Worm (Caenorhabditis elegans) whole organism, young adult: Measurements from ENCODE around the gene tsp-9.

Experiments
- B0019.2 ChIP-seq: fragments of 200-800 bp; sonication (Bioruptor generic); conservative IDR thresholded peaks from 2 replicates; pipeline ENCODE4 v1.3.6; 2022; ENCODE audit warnings: missing genetic modification reagents, missing genetic modification characterization, missing compliant biosample characterization
- B0336.3 ChIP-seq: fragments of 200-800 bp; sonication (Bioruptor generic); IDR thresholded peaks from 2 replicates; pipeline ENCODE4 v1.3.6; 2022; ENCODE audit warnings: missing genetic modification characterization, missing compliant biosample characterization
- C06A6.2 ChIP-seq: fragments of 200-800 bp; sonication (Bioruptor generic); conservative IDR thresholded peaks from 2 replicates; pipeline ENCODE4 v1.3.6; 2022; ENCODE audit warnings: missing genetic modification characterization, missing compliant biosample characterization
- F23B12.7 ChIP-seq: sonication (generic microtip); optimal IDR thresholded peaks from 2 replicates; lab custom pipeline; 2017; ENCODE audit warnings: missing genetic modification characterization, mild to moderate bottlenecking, missing compliant biosample characterization, antibody characterized with exemption, moderate library complexity; ENCODE audit not compliant: insufficient read depth
- F49E8.2 ChIP-seq: sonication (generic microtip); optimal IDR thresholded peaks from 3 replicates; lab custom pipeline; 2017; ENCODE audit warnings: missing genetic modification characterization, mild to moderate bottlenecking, missing compliant biosample characterization, antibody characterized with exemption, moderate library complexity; ENCODE audit not compliant: insufficient read depth
- F52B5.7 ChIP-seq: sonication (generic microtip); optimal IDR thresholded peaks from 2 replicates; lab custom pipeline; 2016; ENCODE audit warnings: mild to moderate bottlenecking, missing genetic modification characterization, missing compliant biosample characterization
- F57C9.4 ChIP-seq: sonication (generic microtip); optimal IDR thresholded peaks from 2 replicates; lab custom pipeline; 2017; ENCODE audit warnings: mild to moderate bottlenecking, missing genetic modification characterization, missing compliant biosample characterization
- T26A5.8 ChIP-seq: sonication (generic microtip); optimal IDR thresholded peaks from 2 replicates; lab custom pipeline; 2016; ENCODE audit warnings: missing genetic modification characterization, missing compliant biosample characterization
- Y53G8AR.9 ChIP-seq: fragments of 200-800 bp; sonication (Bioruptor generic); conservative IDR thresholded peaks from 2 replicates; pipeline ENCODE4 v1.3.6; 2022; ENCODE audit warnings: missing genetic modification reagents, missing genetic modification characterization, missing compliant biosample characterization
- Y67H2A.10 ChIP-seq: fragments of 200-800 bp; sonication (Bioruptor generic); conservative IDR thresholded peaks from 2 replicates; pipeline ENCODE4 v1.3.6; 2022; ENCODE audit warnings: missing genetic modification reagents, missing genetic modification characterization, missing compliant biosample characterization
- bed-1 ChIP-seq: fragments of 200-800 bp; sonication (Bioruptor generic); IDR thresholded peaks from 2 replicates; pipeline ENCODE4 v1.3.6; 2022; ENCODE audit warnings: missing genetic modification reagents, missing genetic modification characterization, missing compliant biosample characterization
- bed-2 ChIP-seq: fragments of 200-800 bp; sonication (Bioruptor generic); IDR thresholded peaks from 2 replicates; pipeline ENCODE4 v1.3.6; 2022; ENCODE audit warnings: missing genetic modification reagents, missing genetic modification characterization, missing compliant biosample characterization
- ccch-3 ChIP-seq: fragments of 200-800 bp; sonication (Bioruptor generic); optimal IDR thresholded peaks from 2 replicates; lab custom pipeline; 2018; ENCODE audit warnings: mild to moderate bottlenecking, missing genetic modification characterization, missing compliant biosample characterization
- cebp-2 ChIP-seq: fragments of 200-800 bp; sonication (Bioruptor generic); IDR thresholded peaks from 2 replicates; pipeline ENCODE4 v1.3.6; 2022; ENCODE audit warnings: missing genetic modification characterization, missing compliant biosample characterization
- ceh-27 ChIP-seq: fragments of 200-800 bp; sonication (Bioruptor generic); optimal IDR thresholded peaks from 2 replicates; lab custom pipeline; 2018; ENCODE audit warnings: mild to moderate bottlenecking, missing genetic modification characterization, moderate library complexity, missing compliant biosample characterization
- die-1 ChIP-seq: sonication (generic microtip); optimal IDR thresholded peaks from 2 replicates; lab custom pipeline; 2016; ENCODE audit warnings: missing genotype, mild to moderate bottlenecking, missing genetic modification characterization, missing compliant biosample characterization
- dpl-1 ChIP-seq: fragments of 150-350 bp; optimal IDR thresholded peaks from 2 replicates; lab custom pipeline; 2014; ENCODE audit warnings: missing biosample characterization, missing genetic modification reagents, missing genetic modification characterization
- egrh-3 ChIP-seq: fragments of 200-800 bp; sonication (Bioruptor generic); IDR thresholded peaks from 2 replicates; pipeline ENCODE4 v1.3.6; 2022; ENCODE audit warnings: missing genetic modification reagents, missing genetic modification characterization, missing compliant biosample characterization
- him-1 ChIP-seq: sonication (generic microtip); optimal IDR thresholded peaks from 2 replicates; lab custom pipeline; 2016; ENCODE audit warnings: missing genotype, missing genetic modification reagents, missing genetic modification characterization, missing compliant biosample characterization
- hlh-26 ChIP-seq: fragments of 200-800 bp; sonication (Bioruptor generic); conservative IDR thresholded peaks from 2 replicates; pipeline ENCODE4 v1.3.6; 2022; ENCODE audit warnings: missing genetic modification reagents, missing genetic modification characterization, missing compliant biosample characterization
- lin-26 ChIP-seq: fragments of 200-800 bp; sonication (Bioruptor generic); IDR thresholded peaks from 2 replicates; pipeline ENCODE4 v1.3.6; 2022; ENCODE audit warnings: missing genetic modification reagents, missing genetic modification characterization, missing compliant biosample characterization
- lin-35 ChIP-seq, 3 experiments: fragments of 150-350 bp in 2 of 3; sonication (generic microtip) in 1 of 3; optimal IDR thresholded peaks; 2 replicates each; lab custom pipeline; 2014 to 2018; ENCODE audit warnings: missing biosample characterization in 3 of 3, missing genetic modification characterization in 3 of 3, missing genetic modification reagents in 3 of 3
- lin-54 ChIP-seq: fragments of 200-800 bp; sonication (Bioruptor generic); optimal IDR thresholded peaks from 2 replicates; lab custom pipeline; 2018; ENCODE audit warnings: mild to moderate bottlenecking, missing genetic modification characterization, missing compliant biosample characterization
- lir-1 ChIP-seq: fragments of 200-800 bp; sonication (Bioruptor generic); conservative IDR thresholded peaks from 2 replicates; pipeline ENCODE4 v1.3.6; 2022; ENCODE audit warnings: missing genetic modification reagents, missing genetic modification characterization, missing compliant biosample characterization
- madf-10 ChIP-seq: sonication (generic microtip); optimal IDR thresholded peaks from 2 replicates; lab custom pipeline; 2016; ENCODE audit warnings: mild to moderate bottlenecking, missing genetic modification characterization, missing compliant biosample characterization
- madf-6 ChIP-seq: fragments of 200-800 bp; sonication (Bioruptor generic); IDR thresholded peaks from 2 replicates; pipeline ENCODE4 v1.3.6; 2022; ENCODE audit warnings: missing genetic modification reagents, missing genetic modification characterization, missing compliant biosample characterization
- nfya-2 ChIP-seq: fragments of 200-800 bp; sonication (Bioruptor generic); IDR thresholded peaks from 2 replicates; pipeline ENCODE4 v1.3.6; 2022; ENCODE audit warnings: missing genetic modification reagents, missing genetic modification characterization, missing compliant biosample characterization
- nhr-27 ChIP-seq: fragments of 200-800 bp; sonication (Bioruptor generic); optimal IDR thresholded peaks from 2 replicates; lab custom pipeline; 2018; ENCODE audit warnings: mild to moderate bottlenecking, missing genetic modification characterization, moderate library complexity, missing compliant biosample characterization
- nhr-80 ChIP-seq: sonication (generic microtip); optimal IDR thresholded peaks from 2 replicates; lab custom pipeline; 2016; ENCODE audit warnings: missing genetic modification characterization, missing compliant biosample characterization
- pbrm-1 ChIP-seq: fragments of 200-800 bp; sonication (Bioruptor generic); IDR thresholded peaks from 2 replicates; pipeline ENCODE4 v1.3.6; 2022; ENCODE audit warnings: missing genetic modification reagents, missing genetic modification characterization, missing compliant biosample characterization
- rec-8 ChIP-seq, 2 experiments: sonication (generic microtip); optimal IDR thresholded peaks; 2 replicates each; lab custom pipeline; 2016; ENCODE audit warnings: mild to moderate bottlenecking in 2 of 2, missing genetic modification characterization in 2 of 2, missing genetic modification reagents in 2 of 2, missing genotype in 2 of 2, missing biosample characterization in 1 of 2, missing compliant biosample characterization in 1 of 2, moderate library complexity in 1 of 2
- repo-1 ChIP-seq: sonication (generic microtip); optimal IDR thresholded peaks from 2 replicates; lab custom pipeline; 2017; ENCODE audit warnings: mild to moderate bottlenecking, missing genetic modification characterization, missing compliant biosample characterization
- sdz-38 ChIP-seq: sonication (generic microtip); optimal IDR thresholded peaks from 2 replicates; lab custom pipeline; 2016; ENCODE audit warnings: missing genotype, missing genetic modification characterization, missing compliant biosample characterization
- sea-2 ChIP-seq: fragments of 200-800 bp; sonication (Bioruptor generic); IDR thresholded peaks from 2 replicates; pipeline ENCODE4 v1.3.6; 2022; ENCODE audit warnings: missing genetic modification characterization, missing compliant biosample characterization
- snpc-1.3 ChIP-seq: sonication (generic microtip); optimal IDR thresholded peaks from 2 replicates; lab custom pipeline; 2017; ENCODE audit warnings: missing genetic modification characterization, mild to moderate bottlenecking, missing compliant biosample characterization, antibody characterized with exemption, moderate library complexity, missing genotype, missing genetic modification reagents; ENCODE audit not compliant: insufficient read depth
- tlf-1 ChIP-seq: fragments of 200-800 bp; sonication (Bioruptor generic); optimal IDR thresholded peaks from 2 replicates; lab custom pipeline; 2018; ENCODE audit warnings: mild to moderate bottlenecking, missing genetic modification characterization, missing compliant biosample characterization
- unc-62 ChIP-seq: fragments of 150-350 bp; optimal IDR thresholded peaks from 2 replicates; lab custom pipeline; 2014; ENCODE audit warnings: missing biosample characterization, missing genetic modification reagents, missing genetic modification characterization
- zim-3 ChIP-seq: sonication (generic microtip); optimal IDR thresholded peaks from 2 replicates; lab custom pipeline; 2017; ENCODE audit warnings: mild to moderate bottlenecking, missing genetic modification characterization, moderate library complexity, missing compliant biosample characterization

tsp-9 gene

ce11 chrX:1238803-1239202 is 7.0 kb upstream of the tsp-9 start, which contains the start of gene C25G6.3:
TSS of gene C25G6.3 (minus strand) at chrX:1238903.
- no peak for TF ChIP-seq dpl-1 (GFP tag; lab: Kevin White, UChicago)
- no peak for TF ChIP-seq Y67H2A.10 (GFP tag; lab: Robert Waterston, UW)
- no peak for TF ChIP-seq nhr-27
- no peak for TF ChIP-seq unc-62 (GFP tag; lab: Kevin White, UChicago)
- no peak for TF ChIP-seq rec-8 (tag; optimal IDR thresholded peaks at IDR 0.05; lab: Kevin White, UChicago)
- no peak for TF ChIP-seq egrh-3 (GFP tag; lab: Robert Waterston, UW)
- no peak for TF ChIP-seq lin-35 (GFP tag; optimal IDR thresholded peaks at IDR 0.05; lab: Kevin White, UChicago)
- TF ChIP-seq C06A6.2 = no peak
- no peak for TF ChIP-seq B0019.2 (GFP tag; lab: Robert Waterston, UW)
- no peak for TF ChIP-seq F57C9.4 (tag; lab: Kevin White, UChicago)
- TF ChIP-seq ccch-3 = no peak
- TF ChIP-seq pbrm-1 (GFP tag; lab: Robert Waterston, UW) = no peak
- no peak for TF ChIP-seq cebp-2 (GFP tag; lab: Robert Waterston, UW)
- TF ChIP-seq lin-54 (GFP tag; lab: Kevin White, UChicago) = no peak

DNA sequence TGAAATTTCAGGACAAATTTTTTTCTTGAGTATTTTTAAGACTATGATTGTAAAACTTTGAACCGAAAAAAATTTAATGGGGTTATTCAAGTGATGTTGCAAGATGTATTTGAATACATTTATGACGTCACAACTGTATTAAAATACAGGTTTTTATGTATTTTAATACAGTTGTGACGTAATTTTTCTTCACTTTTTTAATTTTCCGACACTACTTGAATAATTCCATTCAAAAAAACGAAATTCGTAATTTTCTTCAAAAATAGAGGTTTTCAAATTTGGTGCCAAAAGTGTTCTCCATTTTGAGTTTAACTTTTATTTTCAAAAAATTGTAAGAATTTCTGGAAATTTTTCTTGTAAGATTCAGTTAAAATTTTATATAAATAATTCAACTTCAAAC is 3.1 kb upstream of the tsp-9 start:
- no peak for TF ChIP-seq die-1
- no peak for TF ChIP-seq rec-8 (tag; optimal IDR thresholded peaks at IDR 0.05; lab: Kevin White, UChicago)
- TF ChIP-seq F49E8.2 (tag; lab: Kevin White, UChicago) = no peak
- TF ChIP-seq Y53G8AR.9 (GFP tag; lab: Robert Waterston, UW) = no peak
- TF ChIP-seq lir-1 = no peak
- no peak for TF ChIP-seq bed-1 (GFP tag; lab: Robert Waterston, UW)
- no peak for TF ChIP-seq madf-6
- TF ChIP-seq madf-10 (tag; lab: Kevin White, UChicago) = no peak
- TF ChIP-seq ceh-27 (GFP tag; lab: Kevin White, UChicago) = no peak
- TF ChIP-seq hlh-26 (GFP tag; lab: Robert Waterston, UW) = no peak
- TF ChIP-seq T26A5.8 = no peak
- no peak for TF ChIP-seq F52B5.7
- no peak for TF ChIP-seq zim-3 (tag; lab: Kevin White, UChicago)
- TF ChIP-seq unc-62 (GFP tag; lab: Kevin White, UChicago) = no peak
- TF ChIP-seq lin-35 (GFP tag; optimal IDR thresholded peaks at IDR 0.05; lab: Kevin White, UChicago) = no peak
- TF ChIP-seq sea-2 (GFP tag; lab: Robert Waterston, UW) = no peak
- no peak for TF ChIP-seq F23B12.7 (tag; lab: Kevin White, UChicago)
- TF ChIP-seq, all 124 proteins: peak for 0

ce11 chrX:1244235-1244634 is 1.6 kb upstream of the tsp-9 start:
- TF ChIP-seq tlf-1 (GFP tag; lab: Kevin White, UChicago) (no peak), bed-1 (GFP tag; lab: Robert Waterston, UW) (no peak), repo-1 (tag; lab: Kevin White, UChicago) (no peak), B0336.3 (GFP tag; lab: Robert Waterston, UW) (no peak), him-1 (tag; lab: Kevin White, UChicago) (no peak)

DNA sequence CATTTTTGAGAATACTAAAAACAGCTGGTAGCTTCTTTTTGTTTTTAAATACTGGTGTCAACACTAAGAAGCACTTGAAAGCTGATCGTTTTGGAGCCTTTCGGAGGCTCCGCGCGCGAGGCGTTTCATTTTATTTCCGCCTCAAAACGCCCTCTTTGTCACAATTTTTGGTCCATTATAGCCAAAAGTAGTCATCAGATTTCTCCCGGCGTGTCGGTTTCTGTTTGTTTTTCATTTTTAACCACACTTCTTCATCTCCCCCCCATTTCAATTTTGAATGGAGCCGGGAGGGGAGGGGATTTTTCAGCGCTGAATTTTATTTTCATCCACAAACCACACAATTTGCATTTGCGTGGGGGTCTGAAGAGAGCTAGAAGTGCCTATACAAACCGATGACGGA is 3.9 kb downstream of the tsp-9 start, which contains the start of gene C25G6.4:
Gene C25G6.4, minus strand, starts transcription at position 101 of the 400 bp plus-strand sequence.
- no peak for TF ChIP-seq lin-26 (GFP tag; lab: Robert Waterston, UW)
- no peak for TF ChIP-seq nhr-80 (tag; lab: Kevin White, UChicago)
- TF ChIP-seq snpc-1.3 = no peak
- TF ChIP-seq nfya-2 (GFP tag; lab: Robert Waterston, UW) = no peak
- no peak for TF ChIP-seq sdz-38 (tag; lab: Kevin White, UChicago)
- no peak for TF ChIP-seq bed-2 (GFP tag; lab: Robert Waterston, UW)
- TF ChIP-seq, all 124 proteins: peak for 0
